Fruit fly (Drosophila melanogaster) whole organism, prepupa: ENCODE data around the gene Mur18B.

Experiments used
- Blimp-1 ChIP-seq: fragments of 200-800 bp; sonication (Bioruptor generic); optimal IDR thresholded peaks from 3 replicates; lab custom pipeline; 2017; ENCODE audit warnings: missing biosample characterization, missing genetic modification characterization, mild to moderate bottlenecking, moderate library complexity, missing genetic modification reagents
- CG11294 ChIP-seq: fragments of 200-800 bp; sonication (Bioruptor generic); IDR thresholded peaks from 2 replicates; pipeline ENCODE4 v1.3.6; 2022; ENCODE audit warnings: missing biosample characterization, missing genetic modification characterization
- CG11902 ChIP-seq: fragments of 200-800 bp; sonication (Bioruptor generic); optimal IDR thresholded peaks from 3 replicates; lab custom pipeline; 2016; ENCODE audit warnings: missing biosample characterization, missing genetic modification characterization
- CG15336 ChIP-seq: fragments of 200-800 bp; sonication (Bioruptor generic); IDR thresholded peaks from 2 replicates; pipeline ENCODE4 v1.3.6; 2022; ENCODE audit warnings: missing biosample characterization, missing genetic modification characterization
- CG16779 ChIP-seq: fragments of 200-800 bp; sonication (Bioruptor generic); optimal IDR thresholded peaks from 3 replicates; lab custom pipeline; 2017; ENCODE audit warnings: missing biosample characterization, mild to moderate bottlenecking, missing genetic modification characterization
- CG3032 ChIP-seq: fragments of 200-800 bp; optimal IDR thresholded peaks from 2 replicates; lab custom pipeline; 2019; ENCODE audit warnings: missing biosample characterization, mild to moderate bottlenecking, missing genetic modification characterization, moderate library complexity
- CG31627 ChIP-seq: fragments of 200-800 bp; sonication (Bioruptor generic); optimal IDR thresholded peaks from 3 replicates; lab custom pipeline; 2016; ENCODE audit warnings: missing biosample characterization, missing genetic modification characterization
- CG32006 ChIP-seq: fragments of 200-800 bp; sonication (Bioruptor generic); optimal IDR thresholded peaks from 3 replicates; lab custom pipeline; 2017; ENCODE audit warnings: missing biosample characterization, mild to moderate bottlenecking, missing genetic modification characterization
- CG34406 ChIP-seq: fragments of 200-800 bp; sonication (Bioruptor generic); optimal IDR thresholded peaks from 3 replicates; lab custom pipeline; 2016; ENCODE audit warnings: missing biosample characterization, missing genetic modification characterization
- CG6163 ChIP-seq: fragments of 200-800 bp; sonication (Bioruptor generic); IDR thresholded peaks from 3 replicates; pipeline ENCODE4 v1.3.6; 2022; ENCODE audit warnings: missing biosample characterization, missing genetic modification characterization
- CG6276 ChIP-seq: fragments of 200-800 bp; sonication (Bioruptor generic); optimal IDR thresholded peaks from 2 replicates; lab custom pipeline; 2017; ENCODE audit warnings: missing biosample characterization, mild to moderate bottlenecking, missing genetic modification characterization
- CG6808 ChIP-seq: fragments of 200-800 bp; sonication (Bioruptor generic); optimal IDR thresholded peaks from 3 replicates; lab custom pipeline; 2017; ENCODE audit warnings: missing biosample characterization, missing genetic modification characterization, mild to moderate bottlenecking, moderate library complexity, missing genetic modification reagents
- CG6854 ChIP-seq: fragments of 200-800 bp; sonication (Bioruptor generic); optimal IDR thresholded peaks from 2 replicates; lab custom pipeline; 2017; ENCODE audit warnings: missing biosample characterization, mild to moderate bottlenecking, missing genetic modification characterization
- CG8119 ChIP-seq: fragments of 200-800 bp; sonication (Bioruptor generic); IDR thresholded peaks from 3 replicates; pipeline ENCODE4 v1.3.6; 2022; ENCODE audit warnings: missing biosample characterization, missing genetic modification characterization
- CG8319 ChIP-seq: fragments of 200-800 bp; sonication (Bioruptor generic); optimal IDR thresholded peaks from 3 replicates; lab custom pipeline; 2016; ENCODE audit warnings: missing biosample characterization, missing genetic modification characterization
- CG9139 ChIP-seq: fragments of 200-800 bp; sonication (Bioruptor generic); optimal IDR thresholded peaks from 3 replicates; lab custom pipeline; 2017; ENCODE audit warnings: missing biosample characterization, mild to moderate bottlenecking, missing genetic modification characterization
- Eip75B ChIP-seq: fragments of 200-800 bp; sonication (Bioruptor generic); optimal IDR thresholded peaks from 3 replicates; lab custom pipeline; 2016; ENCODE audit warnings: missing biosample characterization, missing genetic modification characterization
- Eip78C ChIP-seq: fragments of 200-800 bp; sonication (Bioruptor generic); peaks from one replicate; lab custom pipeline; 2016; ENCODE audit warnings: missing biosample characterization, missing genetic modification characterization
- Ets21C ChIP-seq: fragments of 200-800 bp; sonication (Bioruptor generic); optimal IDR thresholded peaks from 3 replicates; lab custom pipeline; 2016; ENCODE audit warnings: missing biosample characterization, missing genetic modification characterization
- Ets96B ChIP-seq: fragments of 200-800 bp; optimal IDR thresholded peaks from 2 replicates; lab custom pipeline; 2019; ENCODE audit warnings: missing biosample characterization, mild to moderate bottlenecking, missing genetic modification characterization, moderate library complexity
- Gug ChIP-seq: fragments of 200-800 bp; sonication (Bioruptor generic); IDR thresholded peaks from 2 replicates; pipeline ENCODE4 v1.3.6; 2022; ENCODE audit warnings: missing biosample characterization, missing genetic modification characterization
- Lpt ChIP-seq: fragments of 200-800 bp; sonication (Bioruptor generic); optimal IDR thresholded peaks from 3 replicates; lab custom pipeline; 2016; ENCODE audit warnings: missing biosample characterization, missing genetic modification characterization
- Sox102F ChIP-seq: fragments of 200-800 bp; sonication (Bioruptor generic); optimal IDR thresholded peaks from 2 replicates; lab custom pipeline; 2016; ENCODE audit warnings: missing biosample characterization, mild to moderate bottlenecking, missing genetic modification characterization
- achi ChIP-seq: fragments of 200-800 bp; sonication (Bioruptor generic); optimal IDR thresholded peaks from 3 replicates; lab custom pipeline; 2016; ENCODE audit warnings: missing biosample characterization, missing genetic modification characterization
- cyc ChIP-seq: fragments of 200-800 bp; sonication (Bioruptor generic); optimal IDR thresholded peaks from 3 replicates; lab custom pipeline; 2016; ENCODE audit warnings: missing biosample characterization, missing genetic modification characterization
- dsx ChIP-seq: fragments of 200-800 bp; optimal IDR thresholded peaks from 3 replicates; lab custom pipeline; 2019; ENCODE audit warnings: missing biosample characterization, mild to moderate bottlenecking, missing genetic modification characterization, moderate library complexity; ENCODE audit not compliant: poor library complexity, severe bottlenecking
- eg ChIP-seq: fragments of 200-800 bp; sonication (Bioruptor generic); IDR thresholded peaks from 3 replicates; pipeline ENCODE4 v1.3.6; 2022; ENCODE audit warnings: missing biosample characterization, missing genetic modification characterization
- esn ChIP-seq: fragments of 200-800 bp; sonication (Bioruptor generic); optimal IDR thresholded peaks from 2 replicates; lab custom pipeline; 2016; ENCODE audit warnings: missing biosample characterization, mild to moderate bottlenecking, missing genetic modification characterization, moderate library complexity
- fd59A ChIP-seq: fragments of 200-800 bp; sonication (Bioruptor generic); optimal IDR thresholded peaks from 2 replicates; lab custom pipeline; 2017; ENCODE audit warnings: missing biosample characterization, mild to moderate bottlenecking, missing genetic modification characterization, missing genetic modification reagents
- fkh ChIP-seq: fragments of 200-800 bp; sonication (Bioruptor generic); optimal IDR thresholded peaks from 3 replicates; lab custom pipeline; 2017; ENCODE audit warnings: missing biosample characterization, mild to moderate bottlenecking, missing genetic modification characterization, moderate library complexity
- pdm3 ChIP-seq: fragments of 200-800 bp; sonication (Bioruptor generic); optimal IDR thresholded peaks from 3 replicates; lab custom pipeline; 2016; ENCODE audit warnings: missing biosample characterization, missing genetic modification characterization
- salr ChIP-seq, 2 experiments: fragments of 200-800 bp; sonication (Bioruptor generic); optimal IDR thresholded peaks; 3 replicates each; lab custom pipeline; 2016 to 2018; ENCODE audit warnings: missing biosample characterization in 2 of 2, missing genetic modification characterization in 2 of 2, mild to moderate bottlenecking in 1 of 2
- spab ChIP-seq: fragments of 200-800 bp; sonication (Bioruptor generic); optimal IDR thresholded peaks from 2 replicates; lab custom pipeline; 2017; ENCODE audit warnings: missing biosample characterization, mild to moderate bottlenecking, missing genetic modification characterization, missing genetic modification reagents

Gene Mur18B

DNA sequence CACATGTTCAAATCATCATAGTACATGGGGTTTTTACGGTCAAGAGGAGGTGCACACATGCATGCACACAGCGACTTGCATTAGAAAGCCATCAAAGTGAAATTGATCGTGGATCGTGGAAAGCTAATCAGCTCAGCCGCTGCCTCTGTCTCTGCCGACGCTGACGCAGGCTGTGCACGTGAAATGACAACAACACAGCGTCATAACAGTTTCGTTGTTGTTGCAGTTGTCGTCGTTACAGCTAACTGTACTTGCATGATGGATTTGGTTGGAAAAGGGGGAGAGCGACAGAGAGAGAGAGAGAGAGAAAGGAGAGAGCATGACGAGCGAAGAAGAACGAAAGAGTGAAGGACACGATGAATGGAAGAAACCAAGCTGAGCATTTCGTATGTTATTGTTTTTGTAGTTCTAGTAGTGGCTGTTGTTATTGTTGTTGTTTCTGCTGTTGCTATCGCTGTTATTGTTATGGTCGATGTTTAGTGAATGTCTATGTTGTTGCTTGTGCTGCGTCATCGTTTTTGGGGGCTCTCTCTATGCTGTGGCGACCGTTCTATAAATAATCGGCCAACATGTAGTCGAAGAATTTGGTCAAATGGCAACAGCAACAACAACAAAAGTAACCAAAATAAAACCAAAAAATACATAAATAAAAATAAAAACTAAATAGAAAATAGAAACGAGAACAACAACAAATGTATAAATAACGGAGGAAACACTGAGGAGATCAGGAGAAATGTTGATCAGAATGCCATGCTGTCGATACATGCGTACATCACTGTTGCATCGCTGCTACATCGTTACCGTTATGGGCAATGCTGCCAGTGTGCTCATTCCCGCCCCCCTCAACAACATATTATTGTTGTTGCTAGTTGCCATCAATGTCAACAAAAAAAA lies 47.0 kb downstream of the Mur18B start:
- TF ChIP-seq cyc (GFP tag; lab: Kevin White, UChicago) (no peak), CG15336 (0 out of 2 replicates have a peak, but pooled peaks have one; percentile 19)

DNA sequence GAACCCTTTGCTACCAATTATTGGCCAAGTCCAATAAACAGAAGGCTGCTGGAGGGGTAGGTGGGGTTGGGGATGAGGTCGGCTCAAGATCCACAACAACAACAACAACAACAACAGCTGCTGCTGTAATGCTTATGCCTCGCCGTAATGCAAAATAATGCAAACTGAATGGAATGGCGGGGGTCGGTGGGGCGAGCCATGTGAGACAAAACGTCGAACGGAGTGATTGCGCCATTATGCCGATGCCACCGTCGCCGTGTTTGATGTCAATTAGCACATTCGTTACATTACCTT lies 47.6 kb downstream of the Mur18B start:
- TF ChIP-seq Eip75B (GFP tag; lab: Kevin White, UChicago) (no peak), CG6808 (GFP tag; lab: Kevin White, UChicago) (peak; percentile 38)

DNA sequence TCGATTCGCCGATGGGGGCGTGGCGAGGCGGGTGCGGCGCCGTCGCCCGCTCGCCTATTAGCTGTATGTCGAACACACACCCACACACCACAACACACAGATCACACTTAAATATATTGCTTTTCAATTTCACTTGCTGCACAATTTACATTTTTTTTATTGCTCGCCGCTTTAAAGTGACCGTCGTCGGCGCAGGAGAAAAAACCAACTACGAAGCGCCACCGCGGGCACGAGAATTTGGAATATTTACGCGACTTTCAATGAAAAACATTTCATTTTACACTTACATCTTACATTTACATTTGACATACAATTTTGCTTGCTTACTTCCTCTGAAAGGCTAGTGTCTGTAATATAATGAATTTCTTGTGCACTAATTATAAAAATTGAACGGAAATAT lies 48.0 kb downstream of the Mur18B start, which contains the start of gene rictor:
rictor (minus strand) TSS at position 170 of the 400 bp plus-strand sequence.
- TF ChIP-seq fkh (GFP tag; lab: Kevin White, UChicago) (no peak), Eip78C (GFP tag; lab: Kevin White, UChicago) (peak; percentile 32), CG15336 (peak; percentile 20; the same call in 1 of the 2 replicates)

DNA sequence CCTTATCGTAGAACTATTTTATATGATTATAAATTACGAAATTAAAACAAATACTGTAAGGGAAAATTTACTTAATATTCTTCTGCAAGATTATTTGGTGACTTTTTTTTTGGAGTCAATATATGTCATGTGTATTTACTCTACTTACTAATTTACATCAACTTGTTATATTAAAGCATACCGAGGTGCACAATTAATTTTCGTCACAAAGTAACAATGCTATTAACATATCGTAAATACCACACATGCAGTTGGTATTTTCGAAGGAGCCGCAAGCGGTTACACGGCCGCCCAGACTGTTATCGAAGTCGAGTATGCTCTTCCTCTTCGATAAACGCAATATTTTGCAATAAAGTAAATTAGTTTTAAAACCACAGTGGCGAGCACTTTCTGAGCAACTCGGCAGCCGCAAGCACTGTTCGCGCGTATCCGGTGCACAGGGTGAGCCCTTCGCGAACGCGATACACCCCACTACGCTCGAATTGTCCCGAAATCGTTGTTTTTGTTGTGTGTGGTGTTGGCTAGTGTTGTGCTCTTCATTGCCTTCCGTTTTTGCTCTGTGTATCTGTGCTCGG lies 48.6 kb downstream of the Mur18B start, which contains the start of gene Vav:
Vav (plus strand) TSS at position 293 of the 575 bp plus-strand sequence.
- TF ChIP-seq salr (GFP tag; optimal IDR thresholded peaks at IDR 0.05; lab: Kevin White, UChicago) (no peak), CG16779 (tag; lab: Kevin White, UChicago) (no peak), CG32006 (GFP tag; lab: Kevin White, UChicago) (no peak), Lpt (no peak), CG15336 (0 out of 2 replicates have a peak, but pooled peaks have one; percentile 12), CG11902 (GFP tag; lab: Kevin White, UChicago) (no peak), CG11294 (GFP tag; lab: Robert Waterston, UW) (no peak), fd59A (GFP tag; lab: Kevin White, UChicago) (no peak), CG6163 (GFP tag; lab: Robert Waterston, UW) (no peak), eg (GFP tag; lab: Robert Waterston, UW) (no peak), Ets96B (no peak), dsx (peak; percentile 52)
- TF ChIP-seq, all 60 proteins: peak for 2

DNA sequence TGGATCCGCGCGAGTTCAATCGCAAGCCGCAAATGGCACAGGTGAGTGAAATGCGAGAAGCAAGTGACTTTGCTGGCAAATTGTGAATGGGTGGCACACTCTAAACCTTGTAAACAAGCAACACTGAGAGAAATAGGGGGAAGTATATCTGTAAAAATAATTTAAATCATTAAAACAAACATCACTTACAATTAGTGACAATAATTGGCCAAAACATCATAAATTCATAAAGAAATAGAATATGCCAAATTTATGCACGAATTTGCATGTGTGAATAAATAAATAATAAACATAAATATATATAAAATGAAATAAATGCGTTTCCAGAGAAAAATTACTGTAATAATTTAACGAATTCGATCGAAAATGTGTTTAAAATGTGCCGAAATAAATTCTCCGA lies 49.5 kb downstream of the Mur18B start:
- no peak for TF ChIP-seq Blimp-1 (GFP tag; lab: Kevin White, UChicago)
- no peak for TF ChIP-seq pdm3
- TF ChIP-seq Ets21C (GFP tag; lab: Kevin White, UChicago) = no peak
- peak; percentile 57; the same call in 1 of the 2 replicates for TF ChIP-seq CG15336
- no peak for TF ChIP-seq Sox102F (GFP tag; lab: Kevin White, UChicago)
- TF ChIP-seq CG9139 = no peak
- peak; percentile 21 for TF ChIP-seq esn (GFP tag; lab: Kevin White, UChicago)
- TF ChIP-seq Eip78C (GFP tag; lab: Kevin White, UChicago) = peak; percentile 68
- peak; percentile 54; the same call in 2 of the 3 replicates for TF ChIP-seq CG8119
- peak; percentile 11 for TF ChIP-seq achi
- peak; percentile 42; the same call in 2 of the 3 replicates for TF ChIP-seq eg (GFP tag; lab: Robert Waterston, UW)
- no peak for TF ChIP-seq CG34406 (GFP tag; lab: Kevin White, UChicago)
- TF ChIP-seq CG8319 (GFP tag; lab: Kevin White, UChicago) = no peak
- TF ChIP-seq Gug (GFP tag; lab: Robert Waterston, UW) = no peak
- peak; percentile 48 for TF ChIP-seq CG32006 (GFP tag; lab: Kevin White, UChicago)
- no peak for TF ChIP-seq fkh (GFP tag; lab: Kevin White, UChicago)
- peak; percentile 30 for TF ChIP-seq Ets96B
- TF ChIP-seq CG3032 = peak; percentile 15
- no peak for TF ChIP-seq CG6276 (GFP tag; lab: Kevin White, UChicago)
- TF ChIP-seq CG31627 = no peak
- no peak for TF ChIP-seq CG6854 (GFP tag; lab: Kevin White, UChicago)
- no peak for TF ChIP-seq spab (GFP tag; lab: Kevin White, UChicago)
- TF ChIP-seq, all 60 proteins: peak for 9
